Fruit fly (Drosophila melanogaster) whole organism, prepupa: ENCODE data around the gene Tgt.

Experiments
- Eip93F ChIP-seq: fragments of 200-800 bp; sonication (Bioruptor generic); optimal IDR thresholded peaks from 2 replicates; lab custom pipeline; 2016; ENCODE audit warnings: missing biosample characterization, mild to moderate bottlenecking, missing genetic modification characterization
- Lpt ChIP-seq: fragments of 200-800 bp; sonication (Bioruptor generic); optimal IDR thresholded peaks from 3 replicates; lab custom pipeline; 2016; ENCODE audit warnings: missing biosample characterization, missing genetic modification characterization
- OdsH ChIP-seq: fragments of 200-800 bp; sonication (Bioruptor generic); optimal IDR thresholded peaks from 3 replicates; lab custom pipeline; 2016; ENCODE audit warnings: missing biosample characterization, missing genetic modification characterization
- Sox102F ChIP-seq: fragments of 200-800 bp; sonication (Bioruptor generic); optimal IDR thresholded peaks from 2 replicates; lab custom pipeline; 2016; ENCODE audit warnings: missing biosample characterization, mild to moderate bottlenecking, missing genetic modification characterization
- Sox15 ChIP-seq: fragments of 200-800 bp; sonication (Bioruptor generic); optimal IDR thresholded peaks from 3 replicates; lab custom pipeline; 2016; ENCODE audit warnings: missing biosample characterization, missing genetic modification characterization
- achi ChIP-seq: fragments of 200-800 bp; sonication (Bioruptor generic); optimal IDR thresholded peaks from 3 replicates; lab custom pipeline; 2016; ENCODE audit warnings: missing biosample characterization, missing genetic modification characterization
- acj6 ChIP-seq: fragments of 200-800 bp; sonication (Bioruptor generic); optimal IDR thresholded peaks from 3 replicates; lab custom pipeline; 2016; ENCODE audit warnings: missing biosample characterization, missing genetic modification characterization
- svp ChIP-seq: fragments of 200-800 bp; sonication (Bioruptor generic); peaks from one replicate; lab custom pipeline; 2016; ENCODE audit warnings: missing biosample characterization, missing genetic modification characterization
- topi ChIP-seq: fragments of 200-800 bp; sonication (Bioruptor generic); optimal IDR thresholded peaks from 3 replicates; lab custom pipeline; 2016; ENCODE audit warnings: missing biosample characterization, missing genetic modification characterization

DNA sequence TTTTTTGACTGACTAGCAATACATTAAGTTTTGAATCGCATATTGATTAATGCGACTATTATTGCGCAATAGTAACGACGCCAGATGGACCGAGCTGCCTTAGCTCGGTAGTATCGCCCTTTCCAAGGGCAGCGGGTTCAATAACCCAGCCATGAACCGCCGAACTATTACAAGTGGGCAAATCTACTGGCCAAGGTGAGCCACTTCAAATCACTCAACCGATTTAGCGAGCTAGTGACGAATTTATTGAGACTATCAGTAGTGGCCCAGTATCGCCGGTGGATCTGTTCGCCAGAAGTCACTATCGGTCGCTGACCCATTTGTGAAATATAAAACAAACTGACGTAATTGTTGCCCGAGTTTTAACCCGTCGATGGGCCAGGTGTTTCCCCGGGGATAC, 34.6 kb downstream of the Tgt start:
- TF ChIP-seq OdsH (GFP tag; lab: Kevin White, UChicago) (no peak), topi (GFP tag; lab: Kevin White, UChicago) (no peak), Eip93F (GFP tag; lab: Kevin White, UChicago) (no peak), acj6 (GFP tag; lab: Kevin White, UChicago) (no peak), Sox15 (no peak), Sox102F (GFP tag; lab: Kevin White, UChicago) (no peak), Lpt (no peak), achi (GFP tag; lab: Kevin White, UChicago) (no peak), svp (GFP tag; lab: Kevin White, UChicago) (no peak)
